Worm (Caenorhabditis elegans): Measurements from ENCODE around the gene B0244.5.

B0244.5 gene

DNA sequence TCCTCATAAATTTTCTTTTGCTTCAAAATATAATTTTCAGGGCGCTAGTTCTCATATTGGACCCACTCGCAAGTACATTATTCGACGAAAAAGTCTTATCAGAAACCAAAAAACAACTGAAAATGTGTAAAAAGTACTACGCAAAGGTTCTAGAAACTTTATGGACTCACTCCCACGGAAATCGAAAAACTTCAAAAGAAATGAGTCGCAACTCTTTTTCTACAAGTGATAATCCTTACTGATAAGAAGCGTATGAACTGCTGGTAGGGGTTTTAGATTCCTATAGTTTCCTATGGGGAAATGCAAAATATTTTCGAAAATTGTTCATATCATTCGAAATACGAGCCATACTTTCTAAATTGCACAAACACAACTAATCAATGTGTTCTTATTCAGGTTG is at the start of gene B0244.5:
B0244.5 (plus strand) TSS at position 301 of the 400 bp plus-strand sequence.
- TF ChIP-seq him-1 (tag; optimal IDR thresholded peaks at IDR 0.05): no peak
- TF ChIP-seq F49E8.2 (tag; optimal IDR thresholded peaks at IDR 0.05; ENCODE audit: insufficient read depth): no peak
- no peak for TF ChIP-seq snpc-3.4 (tag; optimal IDR thresholded peaks at IDR 0.05)
- TF ChIP-seq mcd-1 (GFP tag; IDR thresholded peaks at IDR 0.05): no peak
- TF ChIP-seq fkh-3 (tag; optimal IDR thresholded peaks at IDR 0.05): no peak
- TF ChIP-seq K12H6.12 (tag; optimal IDR thresholded peaks at IDR 0.05): no peak
- no peak for TF ChIP-seq tbp1 (GFP tag; optimal IDR thresholded peaks at IDR 0.05)
- TF ChIP-seq lsl-1 (GFP tag; optimal IDR thresholded peaks at IDR 0.05): no peak
- no peak for TF ChIP-seq Y53G8AR.9 (GFP tag; conservative IDR thresholded peaks at IDR 0.05)
- TF ChIP-seq snpc-4 (GFP tag; optimal IDR thresholded peaks at IDR 0.05): no peak
- no peak for TF ChIP-seq snpc-4 (tag; optimal IDR thresholded peaks at IDR 0.05)
- TF ChIP-seq sea-2 (GFP tag; IDR thresholded peaks at IDR 0.05): no peak
- no peak for TF ChIP-seq die-1 (tag; optimal IDR thresholded peaks at IDR 0.05)
- TF ChIP-seq nhr-27 (tag; optimal IDR thresholded peaks at IDR 0.05): no peak
- TF ChIP-seq egl-44 (GFP tag; IDR thresholded peaks at IDR 0.05): no peak
- TF ChIP-seq cebp-2 (GFP tag; IDR thresholded peaks at IDR 0.05): no peak
- TF ChIP-seq ZK185.1 (tag; optimal IDR thresholded peaks at IDR 0.05; ENCODE audit: poor library complexity, severe bottlenecking): no peak

DNA sequence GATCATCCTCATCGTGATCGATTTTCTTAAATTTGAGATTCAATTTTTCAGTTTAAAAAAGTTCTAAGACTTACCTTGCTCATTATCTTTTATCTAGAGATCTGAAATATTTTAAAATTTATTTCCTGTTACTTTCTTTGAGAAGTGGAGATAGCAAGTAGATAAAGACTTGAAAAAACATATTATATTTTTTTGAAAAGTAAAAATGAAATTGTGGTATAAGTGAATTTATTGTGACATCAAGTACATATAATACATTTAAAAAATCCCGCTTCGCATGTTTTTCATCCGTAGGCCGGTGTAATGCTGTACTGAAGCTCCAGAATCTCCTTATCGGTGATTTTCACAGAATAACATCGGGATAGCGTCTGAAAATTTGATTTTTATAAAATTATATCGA is 47.4 kb upstream of the B0244.5 start, which contains the start of gene B0336.7:
B0336.7 (minus strand) TSS at position 101 of the 400 bp plus-strand sequence.
- TF ChIP-seq snpc-4 (GFP tag; optimal IDR thresholded peaks at IDR 0.05) (no peak), snpc-4 (tag; optimal IDR thresholded peaks at IDR 0.05) (no peak), lin-35 (GFP tag; optimal IDR thresholded peaks at IDR 0.05) (no peak), egl-18 (GFP tag; IDR thresholded peaks at IDR 0.05) (no peak), die-1 (tag; optimal IDR thresholded peaks at IDR 0.05) (no peak), hrde-1 (tag; optimal IDR thresholded peaks at IDR 0.05; ENCODE audit: borderline replicate concordance) (no peak), Y53F4B.3 (GFP tag; IDR thresholded peaks at IDR 0.05) (no peak), K12H6.12 (tag; optimal IDR thresholded peaks at IDR 0.05) (no peak), rcor-1 (GFP tag; IDR thresholded peaks at IDR 0.05) (no peak), ceh-79 (tag; optimal IDR thresholded peaks at IDR 0.05) (no peak), K11D2.4 (GFP tag; IDR thresholded peaks at IDR 0.05) (no peak), snpc-1.1 (tag; optimal IDR thresholded peaks at IDR 0.05; ENCODE audit: insufficient read depth) (no peak), madf-10 (tag; optimal IDR thresholded peaks at IDR 0.05) (no peak), lag-1 (GFP tag; IDR thresholded peaks at IDR 0.05) (no peak)

DNA sequence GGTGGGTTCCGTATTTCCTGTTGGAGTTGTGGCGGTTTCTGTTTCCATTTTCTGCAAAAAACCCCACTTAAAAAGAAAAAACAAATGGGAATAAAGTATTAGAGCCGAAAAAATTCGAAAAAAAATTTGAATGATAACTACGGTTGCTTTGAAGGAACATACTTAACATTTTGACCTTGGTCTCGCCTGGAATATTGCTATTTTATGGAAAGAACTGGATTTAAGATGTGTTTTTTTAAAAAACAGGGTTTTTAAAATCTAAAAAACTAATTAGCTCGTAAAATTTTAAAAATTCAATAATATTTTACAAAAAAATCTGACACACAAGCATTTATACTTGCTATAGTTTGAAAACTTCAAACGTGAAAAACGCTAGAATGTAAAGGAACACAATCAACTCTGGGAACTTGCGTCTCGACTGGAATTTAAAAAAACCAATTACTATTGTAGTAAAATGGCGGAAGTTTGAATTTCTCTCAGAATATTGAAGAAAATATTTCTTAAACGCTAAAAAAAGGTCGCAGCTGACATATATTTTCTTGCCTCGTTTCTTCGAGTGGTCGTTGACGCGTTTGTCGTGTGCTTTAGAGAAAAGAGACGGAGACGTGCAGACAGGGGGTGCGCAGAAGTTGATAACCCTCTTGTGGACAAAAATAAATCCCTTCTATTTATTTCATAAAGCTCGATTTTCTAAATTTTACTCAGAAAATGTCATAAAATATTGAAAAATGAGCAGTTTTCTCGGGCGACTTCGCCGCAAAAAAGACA is 46.5 kb upstream of the B0244.5 start, which contains the start of the genes lgg-3 and rgs-5:
lgg-3 (minus strand) TSS at position 51 of the 768 bp plus-strand sequence.
rgs-5 (plus strand) TSS at position 593 of the 768 bp plus-strand sequence.
- TF ChIP-seq nhr-179 (tag; optimal IDR thresholded peaks at IDR 0.05) (no peak), ekl-4 (GFP tag; IDR thresholded peaks at IDR 0.05) (0 out of 2 replicates have a peak, but pooled peaks have one; percentile 8), snpc-1.1 (tag; optimal IDR thresholded peaks at IDR 0.05; ENCODE audit: insufficient read depth) (peak; percentile 31), hsf-1 (GFP tag; IDR thresholded peaks at IDR 0.05) (peak; percentile 48; the same call in 1 of the 2 replicates), D2030.7 (GFP tag; IDR thresholded peaks at IDR 0.05) (peak; percentile 58), madf-6 (GFP tag; IDR thresholded peaks at IDR 0.05) (peak; percentile 88), snpc-1.3 (tag; optimal IDR thresholded peaks at IDR 0.05; ENCODE audit: insufficient read depth) (peak; percentile 3), F37B4.10 (GFP tag; IDR thresholded peaks at IDR 0.05) (no peak), pha-4 (tag; optimal IDR thresholded peaks at IDR 0.05) (no peak), snpc-4 (GFP tag; optimal IDR thresholded peaks at IDR 0.05) (no peak), snpc-4 (tag; optimal IDR thresholded peaks at IDR 0.05) (peak; percentile 5 to 81 (median 31)), sea-2 (GFP tag; IDR thresholded peaks at IDR 0.05) (no peak), F33H1.4 (GFP tag; IDR thresholded peaks at IDR 0.05) (peak; percentile 85), zfh-2 (GFP tag; conservative IDR thresholded peaks at IDR 0.05) (no peak), efl-1 (GFP tag; optimal IDR thresholded peaks at IDR 0.05) (peak; percentile 62), gei-17 (GFP tag; optimal IDR thresholded peaks at IDR 0.05) (no peak), ceh-79 (tag; optimal IDR thresholded peaks at IDR 0.05) (no peak), nhr-80 (tag; optimal IDR thresholded peaks at IDR 0.05) (peak; percentile 12), ceh-27 (GFP tag; optimal IDR thresholded peaks at IDR 0.05) (peak; percentile 12), hlh-12 (tag; optimal IDR thresholded peaks at IDR 0.05) (no peak), lsl-1 (GFP tag; optimal IDR thresholded peaks at IDR 0.05) (peak; percentile 96), madf-10 (tag; optimal IDR thresholded peaks at IDR 0.05) (no peak), C17E4.6 (GFP tag; IDR thresholded peaks at IDR 0.05) (no peak), rcor-1 (GFP tag; IDR thresholded peaks at IDR 0.05) (peak; percentile 39; the same call in 1 of the 2 replicates)

Measured in whole organism, young adult.